Worm (Caenorhabditis elegans) whole organism, mixed stage, embryonic: ENCODE data around the gene citk-1.

ENCODE experiments used
- M03D4.4 ChIP-seq: sonication (generic microtip); optimal IDR thresholded peaks from 2 replicates; lab custom pipeline; 2017; ENCODE audit warnings: mild to moderate bottlenecking, missing genetic modification characterization, missing compliant biosample characterization
- bed-3 ChIP-seq: fragments of 200-800 bp; sonication (Bioruptor generic); optimal IDR thresholded peaks from 3 replicates; lab custom pipeline; 2018; ENCODE audit warnings: mild to moderate bottlenecking, missing genetic modification characterization, moderate library complexity, missing compliant biosample characterization
- blmp-1 ChIP-seq: fragments of 150-350 bp; optimal IDR thresholded peaks from 2 replicates; lab custom pipeline; 2014; ENCODE audit warnings: missing biosample characterization, missing genetic modification characterization
- ceh-39 ChIP-seq: fragments of 150-350 bp; optimal IDR thresholded peaks from 2 replicates; lab custom pipeline; 2014; ENCODE audit warnings: missing biosample characterization, missing genetic modification characterization
- ceh-43 ChIP-seq: fragments of 200-800 bp; sonication (Bioruptor generic); optimal IDR thresholded peaks from 2 replicates; lab custom pipeline; 2018; ENCODE audit warnings: mild to moderate bottlenecking, missing genetic modification characterization, moderate library complexity, missing compliant biosample characterization
- ces-1 ChIP-seq: fragments of 150-350 bp; optimal IDR thresholded peaks from 2 replicates; lab custom pipeline; 2014; ENCODE audit warnings: missing biosample characterization, missing genetic modification reagents, missing genetic modification characterization
- cnd-1 ChIP-seq: fragments of 200-800 bp; sonication (Bioruptor generic); optimal IDR thresholded peaks from 2 replicates; lab custom pipeline; 2018; ENCODE audit warnings: mild to moderate bottlenecking, missing genetic modification characterization, missing compliant biosample characterization
- drap-1 ChIP-seq: fragments of 200-800 bp; sonication (Bioruptor generic); optimal IDR thresholded peaks from 3 replicates; lab custom pipeline; 2018; ENCODE audit warnings: mild to moderate bottlenecking, missing genetic modification characterization, missing compliant biosample characterization
- elt-1 ChIP-seq: sonication (generic microtip); optimal IDR thresholded peaks from 2 replicates; lab custom pipeline; 2017; ENCODE audit warnings: missing genetic modification characterization, mild to moderate bottlenecking, missing compliant biosample characterization, antibody characterized with exemption, moderate library complexity, borderline replicate concordance; ENCODE audit not compliant: insufficient read depth
- elt-3 ChIP-seq: fragments of 150-350 bp; optimal IDR thresholded peaks from 2 replicates; lab custom pipeline; 2014; ENCODE audit warnings: missing biosample characterization, missing genetic modification characterization
- flh-1 ChIP-seq: fragments of 200-800 bp; sonication (Bioruptor generic); optimal IDR thresholded peaks from 2 replicates; lab custom pipeline; 2018; ENCODE audit warnings: mild to moderate bottlenecking, missing genetic modification characterization, moderate library complexity, missing compliant biosample characterization
- ham-2 ChIP-seq: fragments of 200-800 bp; sonication (Bioruptor generic); optimal IDR thresholded peaks from 2 replicates; lab custom pipeline; 2018; ENCODE audit warnings: mild to moderate bottlenecking, missing genetic modification characterization, missing compliant biosample characterization
- hlh-1 ChIP-seq: fragments of 150-350 bp; optimal IDR thresholded peaks from 2 replicates; lab custom pipeline; 2014; ENCODE audit warnings: missing biosample characterization, missing genetic modification reagents, missing genetic modification characterization
- lin-13 ChIP-seq: fragments of 150-350 bp; optimal IDR thresholded peaks from 2 replicates; lab custom pipeline; 2014; ENCODE audit warnings: missing biosample characterization, missing genetic modification characterization
- lin-32 ChIP-seq: fragments of 200-800 bp; sonication (Bioruptor generic); optimal IDR thresholded peaks from 2 replicates; lab custom pipeline; 2018; ENCODE audit warnings: mild to moderate bottlenecking, missing genetic modification characterization, missing compliant biosample characterization
- lsy-2 ChIP-seq: fragments of 150-350 bp; optimal IDR thresholded peaks from 2 replicates; lab custom pipeline; 2014; ENCODE audit warnings: missing biosample characterization, missing genetic modification characterization
- mep-1 ChIP-seq: fragments of 150-350 bp; optimal IDR thresholded peaks from 2 replicates; lab custom pipeline; 2017; ENCODE audit warnings: missing biosample characterization, missing genetic modification reagents, missing genetic modification characterization, inconsistent platforms
- mls-2 ChIP-seq: sonication (generic microtip); optimal IDR thresholded peaks from 2 replicates; lab custom pipeline; 2016; ENCODE audit warnings: mild to moderate bottlenecking, missing genetic modification characterization, moderate library complexity, missing compliant biosample characterization
- nhr-12 ChIP-seq: fragments of 150-350 bp; optimal IDR thresholded peaks from 2 replicates; lab custom pipeline; 2014; ENCODE audit warnings: missing biosample characterization, missing genetic modification characterization
- nhr-2 ChIP-seq: fragments of 150-350 bp; optimal IDR thresholded peaks from 2 replicates; lab custom pipeline; 2014; ENCODE audit warnings: missing biosample characterization, missing genetic modification characterization
- nhr-237 ChIP-seq: fragments of 150-350 bp; optimal IDR thresholded peaks from 2 replicates; lab custom pipeline; 2014; ENCODE audit warnings: missing biosample characterization, missing genetic modification characterization
- nhr-28 ChIP-seq: fragments of 150-350 bp; optimal IDR thresholded peaks from 2 replicates; lab custom pipeline; 2014; ENCODE audit warnings: missing biosample characterization, missing genetic modification characterization
- pha-4 ChIP-seq: fragments of 150-350 bp; optimal IDR thresholded peaks from 2 replicates; lab custom pipeline; 2018; ENCODE audit warnings: missing biosample characterization, missing genetic modification reagents, missing genetic modification characterization
- snpc-4 ChIP-seq: fragments of 150-350 bp; optimal IDR thresholded peaks from 2 replicates; lab custom pipeline; 2014; ENCODE audit warnings: missing biosample characterization, missing genetic modification characterization
- sptf-1 ChIP-seq: sonication (generic microtip); optimal IDR thresholded peaks from 2 replicates; lab custom pipeline; 2017; ENCODE audit warnings: mild to moderate bottlenecking, missing genetic modification characterization, moderate library complexity, missing compliant biosample characterization
- tbx-8 ChIP-seq: fragments of 200-800 bp; sonication (Bioruptor generic); optimal IDR thresholded peaks from 2 replicates; lab custom pipeline; 2018; ENCODE audit warnings: mild to moderate bottlenecking, missing genetic modification characterization, moderate library complexity, missing compliant biosample characterization
- unc-120 ChIP-seq: sonication (generic microtip); optimal IDR thresholded peaks from 2 replicates; lab custom pipeline; 2017; ENCODE audit warnings: missing genetic modification characterization, missing compliant biosample characterization; ENCODE audit not compliant: poor library complexity, severe bottlenecking
- unc-39 ChIP-seq: fragments of 150-350 bp; optimal IDR thresholded peaks from 2 replicates; lab custom pipeline; 2014; ENCODE audit warnings: missing biosample characterization, missing genetic modification characterization
- unc-62 ChIP-seq: fragments of 150-350 bp; optimal IDR thresholded peaks from 2 replicates; lab custom pipeline; 2014; ENCODE audit warnings: missing biosample characterization, missing genetic modification reagents, missing genetic modification characterization
- zip-8 ChIP-seq: fragments of 150-350 bp; optimal IDR thresholded peaks from 2 replicates; lab custom pipeline; 2014; ENCODE audit warnings: missing biosample characterization, missing genetic modification characterization
- ztf-11 ChIP-seq: fragments of 150-350 bp; optimal IDR thresholded peaks from 2 replicates; lab custom pipeline; 2014; ENCODE audit warnings: missing biosample characterization, missing genetic modification characterization

The citk-1 gene

ce11 chrII:13896279-13896774 is 12.4 kb upstream of the citk-1 start:
- TF ChIP-seq nhr-28 (tag; lab: Kevin White, UChicago) (no peak), ces-1 (GFP tag; lab: Kevin White, UChicago) (no peak)

- TF ChIP-seq lin-13 (tag; lab: Kevin White, UChicago) (no peak), snpc-4 (no peak), nhr-28 (tag; lab: Kevin White, UChicago) (no peak), nhr-2 (no peak), ham-2 (GFP tag; lab: Kevin White, UChicago) (no peak), flh-1 (GFP tag; lab: Kevin White, UChicago) (no peak), elt-1 (tag; lab: Kevin White, UChicago) (no peak), ztf-11 (no peak), cnd-1 (tag; lab: Kevin White, UChicago) (no peak), sptf-1 (no peak), lsy-2 (tag; lab: Kevin White, UChicago) (no peak), nhr-237 (tag; lab: Kevin White, UChicago) (no peak), unc-39 (tag; lab: Kevin White, UChicago) (no peak), mep-1 (tag; lab: Kevin White, UChicago) (no peak), zip-8 (no peak), tbx-8 (GFP tag; lab: Kevin White, UChicago) (no peak), ceh-43 (GFP tag; lab: Kevin White, UChicago) (no peak), hlh-1 (no peak), ceh-39 (tag; lab: Kevin White, UChicago) (no peak)
Observed at ce11 chrII:13899777-13900176, 8.9 kb upstream of the citk-1 start.

- TF ChIP-seq pha-4 (no peak), lin-13 (tag; lab: Kevin White, UChicago) (no peak), drap-1 (no peak), mls-2 (tag; lab: Kevin White, UChicago) (no peak), zip-8 (no peak), elt-3 (tag; lab: Kevin White, UChicago) (no peak), nhr-28 (tag; lab: Kevin White, UChicago) (no peak), M03D4.4 (tag; lab: Kevin White, UChicago) (no peak), lin-32 (GFP tag; lab: Kevin White, UChicago) (no peak), ztf-11 (no peak), unc-62 (GFP tag; lab: Kevin White, UChicago) (no peak), lsy-2 (tag; lab: Kevin White, UChicago) (no peak), unc-39 (tag; lab: Kevin White, UChicago) (no peak), unc-120 (tag; lab: Kevin White, UChicago) (no peak)
Observed at ce11 chrII:13902014-13902413, 6.7 kb upstream of the citk-1 start, which contains the start of gene W02B8.1. Gene W02B8.1, minus strand, starts transcription at chrII:13902114.

ce11 chrII:13903482-13903881 is 5.2 kb upstream of the citk-1 start:
- TF ChIP-seq zip-8 (peak; percentile 13), unc-120 (tag; lab: Kevin White, UChicago) (peak; percentile 14), blmp-1 (tag; lab: Kevin White, UChicago) (no peak)
- TF ChIP-seq, all 35 proteins: peak for 2

- TF ChIP-seq bed-3 (GFP tag; lab: Kevin White, UChicago) (no peak), ceh-39 (tag; lab: Kevin White, UChicago) (no peak), pha-4 (no peak), elt-3 (tag; lab: Kevin White, UChicago) (no peak)
Observed at ce11 chrII:13907615-13908014, 1.1 kb upstream of the citk-1 start.

ce11 chrII:13916040-13916439 is 7.3 kb downstream of the citk-1 start, which contains the start of gene mltn-3:
Gene mltn-3, plus strand, starts transcription at chrII:13916340.
- TF ChIP-seq lin-13 (tag; lab: Kevin White, UChicago) (no peak), elt-1 (tag; lab: Kevin White, UChicago) (no peak), elt-3 (tag; lab: Kevin White, UChicago) (no peak), unc-120 (tag; lab: Kevin White, UChicago) (no peak), unc-39 (tag; lab: Kevin White, UChicago) (no peak), nhr-12 (tag; lab: Kevin White, UChicago) (no peak), snpc-4 (no peak), nhr-2 (no peak)
